Worm (Caenorhabditis elegans) whole organism, L3 larva: ENCODE measurements around the gene nspb-6.

Experiments
- R02D3.7 ChIP-seq: fragments of 150-350 bp; optimal IDR thresholded peaks from 2 replicates; lab custom pipeline; 2014; ENCODE audit warnings: missing biosample characterization, missing genetic modification characterization
- ZK546.5 ChIP-seq: sonication (generic microtip); optimal IDR thresholded peaks from 2 replicates; lab custom pipeline; 2017; ENCODE audit warnings: missing biosample characterization, missing genetic modification characterization
- ceh-16 ChIP-seq: sonication (generic microtip); optimal IDR thresholded peaks from 2 replicates; lab custom pipeline; 2017; ENCODE audit warnings: missing biosample characterization, missing genetic modification characterization
- ceh-9 ChIP-seq: sonication (generic microtip); optimal IDR thresholded peaks from 2 replicates; lab custom pipeline; 2018; ENCODE audit warnings: missing biosample characterization, missing genetic modification characterization
- daf-12 ChIP-seq: fragments of 150-350 bp; optimal IDR thresholded peaks from 2 replicates; lab custom pipeline; 2014; ENCODE audit warnings: missing biosample characterization, missing genetic modification reagents, missing genetic modification characterization
- lin-15B ChIP-seq: fragments of 150-350 bp; optimal IDR thresholded peaks from 2 replicates; lab custom pipeline; 2014; ENCODE audit warnings: missing biosample characterization, missing genetic modification characterization
- lin-39 ChIP-seq: fragments of 150-350 bp; optimal IDR thresholded peaks from 2 replicates; lab custom pipeline; 2018; ENCODE audit warnings: missing biosample characterization, missing genetic modification reagents, missing genetic modification characterization
- nhr-11 ChIP-seq: fragments of 150-350 bp; optimal IDR thresholded peaks from 2 replicates; lab custom pipeline; 2014; ENCODE audit warnings: missing biosample characterization, missing genetic modification characterization
- nhr-237 ChIP-seq: fragments of 150-350 bp; optimal IDR thresholded peaks from 2 replicates; lab custom pipeline; 2014; ENCODE audit warnings: missing biosample characterization, missing genetic modification characterization
- sea-2 ChIP-seq: fragments of 150-350 bp; sonication (generic microtip); optimal IDR thresholded peaks from 4 replicates; lab custom pipeline; 2014; ENCODE audit warnings: missing biosample characterization, missing genetic modification reagents, missing genetic modification characterization
- unc-62 ChIP-seq: fragments of 150-350 bp; sonication (generic microtip); optimal IDR thresholded peaks from 4 replicates; lab custom pipeline; 2014; ENCODE audit warnings: missing biosample characterization, missing genetic modification reagents, missing genetic modification characterization

- TF ChIP-seq nhr-11 (tag; lab: Kevin White, UChicago) = no peak
- TF ChIP-seq daf-12 (tag; lab: Kevin White, UChicago) = no peak
- TF ChIP-seq unc-62 (GFP tag; lab: Kevin White, UChicago) = no peak
- no peak for TF ChIP-seq ceh-16 (tag; lab: Kevin White, UChicago)
- TF ChIP-seq sea-2 (GFP tag; lab: Kevin White, UChicago) = no peak
- no peak for TF ChIP-seq ceh-9 (tag; lab: Kevin White, UChicago)
- no peak for TF ChIP-seq lin-39
- no peak for TF ChIP-seq ZK546.5 (tag; lab: Kevin White, UChicago)
- no peak for TF ChIP-seq nhr-237 (tag; lab: Kevin White, UChicago)
- no peak for TF ChIP-seq lin-15B (tag; lab: Kevin White, UChicago)
- no peak for TF ChIP-seq R02D3.7
Observed at ce11 chrIV:5850765-5851377, 44.4 kb upstream of the nspb-6 start.
